Fruit fly (Drosophila melanogaster) Kc167 (cell line): ENCODE results near the gene CG11380.

ENCODE experiments used
- Sin3A ChIP-seq: fragments of >200 bp; optimal IDR thresholded peaks from 2 replicates; lab custom pipeline; 2018; ENCODE audit warnings: missing external identifiers
- ttk ChIP-seq: sonication (Bioruptor generic); optimal IDR thresholded peaks from 2 replicates; lab custom pipeline; 2017; ENCODE audit warnings: missing external identifiers

DNA sequence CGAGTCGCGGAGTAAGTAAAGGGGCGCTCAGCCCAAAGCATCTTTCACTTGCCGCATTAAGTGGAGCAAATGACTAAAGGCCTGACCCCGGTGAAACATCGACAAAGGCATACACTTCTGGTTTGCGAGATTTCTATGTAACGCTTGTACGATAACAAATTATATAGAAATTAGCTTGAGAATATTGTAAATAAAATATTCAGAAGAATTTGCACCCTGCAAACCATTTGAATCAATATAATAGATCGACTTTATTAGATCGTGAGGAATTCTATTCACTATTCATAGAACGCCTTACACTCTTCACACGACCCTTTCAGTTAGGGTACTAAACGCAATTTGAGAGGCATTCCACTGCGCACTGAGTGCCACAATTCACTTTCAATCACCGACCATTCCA, 7.4 kb upstream of the CG11380 start:
- no peak for TF ChIP-seq ttk
- TF ChIP-seq Sin3A (lab: Kevin White, UChicago): no peak
